Worm (Caenorhabditis elegans): ENCODE results near the gene klp-4.
A peak's percentile ranks its signal among the peaks of the same experiment; 100 is the strongest.

klp-4 gene

DNA sequence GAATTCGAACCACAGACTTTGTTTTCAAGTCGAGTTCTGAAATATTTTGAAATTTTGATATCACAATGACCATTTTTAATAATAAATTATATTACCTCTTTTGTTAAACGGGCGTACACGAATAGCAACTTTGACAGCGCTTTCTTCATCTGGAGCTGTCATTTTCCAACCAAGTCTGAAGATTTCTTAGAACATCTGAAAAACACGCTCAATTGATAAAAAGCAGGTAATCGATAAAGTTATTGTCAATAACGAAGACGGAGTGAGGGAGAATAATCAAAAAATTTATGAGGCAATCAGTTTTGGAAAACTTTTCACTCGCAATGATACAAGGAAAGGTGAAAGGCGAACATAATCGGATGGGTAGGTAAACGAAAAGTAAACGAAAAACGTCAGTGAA lies at the start of gene klp-4:
klp-4 (minus strand) TSS at position 201 of the 400 bp plus-strand sequence.
- TF ChIP-seq ztf-29 (GFP tag; IDR thresholded peaks at IDR 0.05) (no peak), med-1 (GFP tag; optimal IDR thresholded peaks at IDR 0.05; ENCODE audit: insufficient read depth) (no peak)

DNA sequence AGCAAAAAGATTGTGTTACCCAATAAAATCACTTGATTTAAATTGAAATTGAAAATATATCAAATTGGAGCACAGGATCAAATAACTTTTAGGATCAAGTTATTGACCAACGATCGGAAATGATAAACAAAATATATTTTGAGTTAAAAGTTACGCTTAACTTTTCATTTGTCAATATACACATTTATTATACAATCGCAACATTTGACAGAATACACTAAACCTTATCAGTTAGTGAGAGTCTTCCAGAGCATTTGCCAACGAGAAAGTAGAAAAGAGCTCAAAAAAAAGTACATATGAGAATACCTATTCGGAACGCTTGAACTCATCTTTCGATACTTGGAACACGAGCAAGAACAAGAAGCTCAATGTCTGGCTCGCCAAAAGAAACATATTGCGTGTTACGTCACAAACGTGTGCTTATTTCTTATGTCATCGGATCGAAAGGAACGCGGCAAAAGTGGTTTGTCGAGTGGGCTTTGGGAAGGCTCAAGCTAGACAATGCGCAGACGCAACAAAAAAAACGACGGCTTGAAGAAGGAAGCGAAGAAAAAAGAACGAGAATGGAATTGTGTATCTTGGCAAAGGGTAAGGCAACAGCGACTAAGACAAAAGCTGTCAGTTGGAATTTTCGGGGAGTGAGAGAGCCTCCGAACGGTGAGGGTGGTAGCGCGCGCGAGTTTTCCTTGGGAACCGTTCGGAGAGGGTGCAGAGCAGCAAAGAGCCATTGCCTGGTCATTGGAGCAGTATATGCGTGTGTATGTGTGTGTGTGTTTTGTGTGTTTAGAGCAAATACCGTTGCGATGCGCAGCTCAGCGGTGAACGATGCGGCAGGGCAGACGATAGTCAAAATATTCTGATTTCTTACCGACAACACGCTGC lies 48.1 kb upstream of the klp-4 start:
- TF ChIP-seq T22C8.4 (GFP tag; IDR thresholded peaks at IDR 0.05) = no peak
- no peak for TF ChIP-seq tab-1 (GFP tag; IDR thresholded peaks at IDR 0.05)
- no peak for TF ChIP-seq flt-1 (GFP tag; IDR thresholded peaks at IDR 0.05)

DNA sequence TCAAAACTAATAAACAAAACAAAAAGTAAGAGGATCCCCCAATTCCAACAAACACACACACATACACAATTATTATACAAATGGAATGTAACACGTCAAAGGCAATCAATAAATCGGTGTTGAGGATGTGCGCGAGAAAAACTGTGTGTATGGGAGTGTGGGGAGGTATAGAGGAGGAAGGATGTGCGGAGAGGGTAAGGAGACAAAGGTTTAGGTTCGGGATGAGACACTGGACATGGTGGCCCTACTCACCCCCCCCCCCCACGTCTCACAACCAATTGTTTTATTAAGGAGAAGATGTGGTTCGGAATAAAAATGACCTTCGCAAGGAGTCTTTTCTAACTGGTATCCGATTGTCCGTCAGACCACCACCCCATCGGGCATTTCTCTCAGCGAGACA lies 44.6 kb upstream of the klp-4 start:
- TF ChIP-seq T22C8.4 (GFP tag; IDR thresholded peaks at IDR 0.05) = peak; percentile 19; the same call in 1 of the 2 replicates
- TF ChIP-seq ref-1 (GFP tag; conservative IDR thresholded peaks at IDR 0.05) = no peak

ce11 chrX:3220267-3220666 lies 41.8 kb upstream of the klp-4 start, which contains the start of gene rgl-1:
TSS of gene rgl-1 (minus strand) at chrX:3220367.
- TF ChIP-seq ztf-29 (GFP tag; IDR thresholded peaks at IDR 0.05) = no peak
- no peak for TF ChIP-seq ref-1 (GFP tag; conservative IDR thresholded peaks at IDR 0.05)
- TF ChIP-seq klf-2 (GFP tag; conservative IDR thresholded peaks at IDR 0.05) = no peak
- TF ChIP-seq med-1 (GFP tag; optimal IDR thresholded peaks at IDR 0.05; ENCODE audit: insufficient read depth) = no peak
- TF ChIP-seq flt-1 (GFP tag; IDR thresholded peaks at IDR 0.05) = no peak
- TF ChIP-seq ztf-23 (GFP tag; IDR thresholded peaks at IDR 0.05) = no peak
- no peak for TF ChIP-seq tab-1 (GFP tag; IDR thresholded peaks at IDR 0.05)
- TF ChIP-seq cog-1 (tag; optimal IDR thresholded peaks at IDR 0.05) = no peak
- no peak for TF ChIP-seq T22C8.4 (GFP tag; IDR thresholded peaks at IDR 0.05)

ce11 chrX:3218040-3218795 lies 39.7 kb upstream of the klp-4 start:
- TF ChIP-seq flt-1 (GFP tag; IDR thresholded peaks at IDR 0.05) (no peak), ztf-23 (GFP tag; IDR thresholded peaks at IDR 0.05) (0 out of 2 replicates have a peak, but pooled peaks have one; percentile 13)

DNA sequence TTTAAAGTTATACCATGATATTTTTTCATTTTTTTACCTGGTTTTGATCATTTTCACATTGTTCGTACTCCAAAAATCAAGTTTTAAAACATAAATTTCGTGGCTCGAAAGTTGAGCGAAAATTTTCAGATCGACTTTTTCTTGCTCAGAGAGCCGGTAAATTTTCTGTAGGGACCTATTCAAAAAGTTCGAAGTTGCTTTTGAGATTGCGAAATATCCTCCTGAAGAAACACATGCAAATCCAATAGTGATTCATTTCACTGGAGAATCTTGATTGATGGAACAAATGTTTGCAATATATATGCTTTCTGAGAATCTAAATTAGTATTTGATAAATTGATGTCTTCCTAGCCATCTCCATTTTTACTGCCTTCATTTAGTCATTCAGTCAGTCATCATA lies 38.2 kb upstream of the klp-4 start:
- TF ChIP-seq ref-1 (GFP tag; conservative IDR thresholded peaks at IDR 0.05) = no peak
- no peak for TF ChIP-seq tab-1 (GFP tag; IDR thresholded peaks at IDR 0.05)
- no peak for TF ChIP-seq med-1 (GFP tag; optimal IDR thresholded peaks at IDR 0.05; ENCODE audit: insufficient read depth)
- TF ChIP-seq flt-1 (GFP tag; IDR thresholded peaks at IDR 0.05) = no peak
- TF ChIP-seq ztf-29 (GFP tag; IDR thresholded peaks at IDR 0.05) = no peak
- no peak for TF ChIP-seq klf-2 (GFP tag; conservative IDR thresholded peaks at IDR 0.05)
- no peak for TF ChIP-seq ztf-23 (GFP tag; IDR thresholded peaks at IDR 0.05)
- no peak for TF ChIP-seq cog-1 (tag; optimal IDR thresholded peaks at IDR 0.05)

ce11 chrX:3209523-3209922 lies 31.0 kb upstream of the klp-4 start, which contains the start of gene F28B4.4:
TSS of gene F28B4.4 (minus strand) at chrX:3209623.
- TF ChIP-seq ztf-29 (GFP tag; IDR thresholded peaks at IDR 0.05) = no peak
- TF ChIP-seq ref-1 (GFP tag; conservative IDR thresholded peaks at IDR 0.05) = no peak
- no peak for TF ChIP-seq med-1 (GFP tag; optimal IDR thresholded peaks at IDR 0.05; ENCODE audit: insufficient read depth)
- no peak for TF ChIP-seq tab-1 (GFP tag; IDR thresholded peaks at IDR 0.05)
- TF ChIP-seq flt-1 (GFP tag; IDR thresholded peaks at IDR 0.05) = no peak
- TF ChIP-seq cog-1 (tag; optimal IDR thresholded peaks at IDR 0.05) = no peak
- TF ChIP-seq klf-2 (GFP tag; conservative IDR thresholded peaks at IDR 0.05) = no peak
- TF ChIP-seq T22C8.4 (GFP tag; IDR thresholded peaks at IDR 0.05) = no peak
- no peak for TF ChIP-seq ztf-23 (GFP tag; IDR thresholded peaks at IDR 0.05)

- TF ChIP-seq T22C8.4 (GFP tag; IDR thresholded peaks at IDR 0.05) = no peak
- no peak for TF ChIP-seq klf-2 (GFP tag; conservative IDR thresholded peaks at IDR 0.05)
- TF ChIP-seq ref-1 (GFP tag; conservative IDR thresholded peaks at IDR 0.05) = no peak
- no peak for TF ChIP-seq cog-1 (tag; optimal IDR thresholded peaks at IDR 0.05)
- no peak for TF ChIP-seq med-1 (GFP tag; optimal IDR thresholded peaks at IDR 0.05; ENCODE audit: insufficient read depth)
- TF ChIP-seq ztf-29 (GFP tag; IDR thresholded peaks at IDR 0.05) = no peak
- no peak for TF ChIP-seq ztf-23 (GFP tag; IDR thresholded peaks at IDR 0.05)
- no peak for TF ChIP-seq tab-1 (GFP tag; IDR thresholded peaks at IDR 0.05)
- no peak for TF ChIP-seq flt-1 (GFP tag; IDR thresholded peaks at IDR 0.05)
Observed at ce11 chrX:3204778-3205177, 26.3 kb upstream of the klp-4 start, which contains the start of gene F28B4.1. TSS of gene F28B4.1 (plus strand) at chrX:3205078.

DNA sequence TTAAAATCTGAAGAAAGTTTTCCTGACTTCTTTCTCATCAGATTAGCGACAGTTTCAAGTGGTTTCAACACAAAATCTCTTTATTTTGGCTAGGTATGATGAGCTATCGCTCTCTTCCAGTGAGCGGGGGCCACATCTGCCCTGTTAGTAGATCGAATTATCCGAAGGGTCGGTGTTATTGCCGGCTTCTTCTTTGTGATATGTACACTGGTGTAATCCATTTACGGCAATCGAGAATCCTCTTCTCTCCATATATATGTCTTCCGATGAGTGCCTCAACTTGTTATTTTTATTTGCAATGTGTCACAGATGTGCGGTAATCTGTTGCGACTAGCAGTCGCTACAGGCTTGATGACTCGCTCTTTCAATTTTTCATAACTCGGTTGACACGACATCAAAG lies 23.8 kb upstream of the klp-4 start:
- TF ChIP-seq cog-1 (tag; optimal IDR thresholded peaks at IDR 0.05) = no peak
- no peak for TF ChIP-seq med-1 (GFP tag; optimal IDR thresholded peaks at IDR 0.05; ENCODE audit: insufficient read depth)
- TF ChIP-seq ref-1 (GFP tag; conservative IDR thresholded peaks at IDR 0.05) = no peak
- no peak for TF ChIP-seq klf-2 (GFP tag; conservative IDR thresholded peaks at IDR 0.05)
- TF ChIP-seq tab-1 (GFP tag; IDR thresholded peaks at IDR 0.05) = no peak
- TF ChIP-seq ztf-23 (GFP tag; IDR thresholded peaks at IDR 0.05) = no peak
- TF ChIP-seq flt-1 (GFP tag; IDR thresholded peaks at IDR 0.05) = no peak
- no peak for TF ChIP-seq T22C8.4 (GFP tag; IDR thresholded peaks at IDR 0.05)
- TF ChIP-seq ztf-29 (GFP tag; IDR thresholded peaks at IDR 0.05) = no peak

- no peak for TF ChIP-seq ref-1 (GFP tag; conservative IDR thresholded peaks at IDR 0.05)
Observed at ce11 chrX:3199249-3199648, 20.7 kb upstream of the klp-4 start, which contains the start of gene fax-1. TSS of gene fax-1 (minus strand) at chrX:3199349.
